Worm (Caenorhabditis elegans) whole organism, L1 larva: ENCODE measurements around the gene Y53G8AM.7.

Experiments
- C04F5.9 ChIP-seq: sonication (generic microtip); optimal IDR thresholded peaks from 2 replicates; lab custom pipeline; 2016; ENCODE audit warnings: missing genetic modification characterization, missing compliant biosample characterization
- C34B4.2 ChIP-seq: sonication (generic microtip); optimal IDR thresholded peaks from 2 replicates; lab custom pipeline; 2017; ENCODE audit warnings: mild to moderate bottlenecking, missing genetic modification characterization, missing compliant biosample characterization
- F16B12.6 ChIP-seq: fragments of 150-350 bp; optimal IDR thresholded peaks from 2 replicates; lab custom pipeline; 2014; ENCODE audit warnings: missing biosample characterization, missing genetic modification characterization
- aha-1 ChIP-seq: fragments of 150-350 bp; optimal IDR thresholded peaks from 2 replicates; lab custom pipeline; 2014; ENCODE audit warnings: missing biosample characterization, missing genetic modification characterization
- aly-2 ChIP-seq: fragments of 150-350 bp; optimal IDR thresholded peaks from 2 replicates; lab custom pipeline; 2014; ENCODE audit warnings: missing biosample characterization, missing genetic modification characterization
- ama-1 ChIP-seq: fragments of 150-350 bp; optimal IDR thresholded peaks from 2 replicates; lab custom pipeline; 2014
- blmp-1 ChIP-seq: fragments of 150-350 bp; optimal IDR thresholded peaks from 2 replicates; lab custom pipeline; 2014; ENCODE audit warnings: missing biosample characterization, missing genetic modification characterization
- ceh-63 ChIP-seq: fragments of 200-800 bp; sonication (Bioruptor generic); optimal IDR thresholded peaks from 2 replicates; lab custom pipeline; 2018; ENCODE audit warnings: mild to moderate bottlenecking, missing genetic modification characterization, missing compliant biosample characterization
- ceh-8 ChIP-seq: fragments of 200-800 bp; sonication (Bioruptor generic); optimal IDR thresholded peaks from 2 replicates; lab custom pipeline; 2018; ENCODE audit warnings: mild to moderate bottlenecking, missing genetic modification characterization, moderate library complexity, missing compliant biosample characterization
- ceh-82 ChIP-seq, 3 experiments: fragments of 150-350 bp in 1 of 3; sonication (generic microtip) in 2 of 3; optimal IDR thresholded peaks; 2 replicates each; lab custom pipeline; 2014 to 2017; ENCODE audit warnings: missing biosample characterization in 3 of 3, missing genetic modification characterization in 3 of 3
- dsc-1 ChIP-seq: sonication (generic microtip); optimal IDR thresholded peaks from 2 replicates; lab custom pipeline; 2016; ENCODE audit warnings: mild to moderate bottlenecking, missing genetic modification characterization, missing compliant biosample characterization
- efl-1 ChIP-seq, 4 experiments: fragments of 150-350 bp; optimal IDR thresholded peaks in 3 of 4; peaks in 1 of 4; 1 replicate in 1 of 4; 2 replicates in 3 of 4; lab custom pipeline; 2014; ENCODE audit warnings: missing biosample characterization in 2 of 4, missing genetic modification characterization in 2 of 4, missing genetic modification reagents in 2 of 4
- efl-3 ChIP-seq: fragments of 200-800 bp; sonication (Bioruptor generic); optimal IDR thresholded peaks from 2 replicates; lab custom pipeline; 2018; ENCODE audit warnings: mild to moderate bottlenecking, missing genetic modification characterization, missing compliant biosample characterization
- egl-13 ChIP-seq: sonication (generic microtip); optimal IDR thresholded peaks from 2 replicates; lab custom pipeline; 2016; ENCODE audit warnings: missing genotype, missing genetic modification reagents, missing genetic modification characterization, missing compliant biosample characterization
- egl-27 ChIP-seq, 2 experiments: fragments of 150-350 bp in 1 of 2; sonication (generic microtip); optimal IDR thresholded peaks; 3 replicates each; lab custom pipeline; 2017 to 2018; ENCODE audit warnings: missing biosample characterization in 2 of 2, missing genetic modification characterization in 2 of 2, missing genetic modification reagents in 2 of 2
- fkh-10 ChIP-seq: sonication (generic microtip); optimal IDR thresholded peaks from 2 replicates; lab custom pipeline; 2017; ENCODE audit warnings: missing biosample characterization, missing genetic modification reagents, missing genetic modification characterization
- fkh-8 ChIP-seq: sonication (generic microtip); optimal IDR thresholded peaks from 2 replicates; lab custom pipeline; 2016; ENCODE audit warnings: mild to moderate bottlenecking, missing genetic modification characterization, missing compliant biosample characterization
- hlh-17 ChIP-seq: fragments of 200-800 bp; sonication (Bioruptor generic); optimal IDR thresholded peaks from 2 replicates; lab custom pipeline; 2018; ENCODE audit warnings: missing genetic modification characterization, mild to moderate bottlenecking, missing compliant biosample characterization, moderate library complexity, borderline replicate concordance
- hlh-4 ChIP-seq: sonication (generic microtip); optimal IDR thresholded peaks from 2 replicates; lab custom pipeline; 2016; ENCODE audit warnings: mild to moderate bottlenecking, missing genetic modification characterization, missing compliant biosample characterization
- hpl-2 ChIP-seq: fragments of 150-350 bp; optimal IDR thresholded peaks from 2 replicates; lab custom pipeline; 2014; ENCODE audit warnings: missing biosample characterization, missing genetic modification reagents, missing genetic modification characterization
- irx-1 ChIP-seq: sonication (generic microtip); optimal IDR thresholded peaks from 2 replicates; lab custom pipeline; 2016; ENCODE audit warnings: missing genetic modification characterization, missing compliant biosample characterization
- isw-1 ChIP-seq: fragments of 200-800 bp; sonication (Bioruptor generic); IDR thresholded peaks from 2 replicates; pipeline ENCODE4 v1.3.6; 2022; ENCODE audit warnings: missing genetic modification characterization, missing compliant biosample characterization
- jun-1 ChIP-seq: fragments of 150-350 bp; optimal IDR thresholded peaks from 2 replicates; lab custom pipeline; 2014; ENCODE audit warnings: missing biosample characterization, missing genetic modification reagents, missing genetic modification characterization
- lin-35 ChIP-seq, 2 experiments: fragments of 150-350 bp; optimal IDR thresholded peaks; 2 replicates each; lab custom pipeline; 2014; ENCODE audit warnings: missing biosample characterization in 2 of 2, missing genetic modification characterization in 2 of 2, missing genetic modification reagents in 2 of 2
- lin-39 ChIP-seq: fragments of 150-350 bp; optimal IDR thresholded peaks from 2 replicates; lab custom pipeline; 2014; ENCODE audit warnings: missing biosample characterization, missing genetic modification reagents, missing genetic modification characterization
- mab-9 ChIP-seq: fragments of 200-800 bp; sonication (Bioruptor generic); IDR thresholded peaks from 2 replicates; pipeline ENCODE4 v1.3.6; 2022; ENCODE audit warnings: missing genetic modification reagents, missing genetic modification characterization, missing compliant biosample characterization
- nhr-11 ChIP-seq: fragments of 150-350 bp; optimal IDR thresholded peaks from 2 replicates; lab custom pipeline; 2014; ENCODE audit warnings: missing biosample characterization, missing genetic modification characterization
- nhr-12 ChIP-seq: sonication (generic microtip); optimal IDR thresholded peaks from 2 replicates; lab custom pipeline; 2017; ENCODE audit warnings: missing biosample characterization, missing genetic modification characterization
- nhr-20 ChIP-seq: sonication (generic microtip); optimal IDR thresholded peaks from 2 replicates; lab custom pipeline; 2016; ENCODE audit warnings: mild to moderate bottlenecking, missing genetic modification characterization, missing compliant biosample characterization
- nhr-237 ChIP-seq: fragments of 150-350 bp; optimal IDR thresholded peaks from 2 replicates; lab custom pipeline; 2014; ENCODE audit warnings: missing biosample characterization, missing genetic modification characterization
- nhr-28 ChIP-seq: fragments of 150-350 bp; optimal IDR thresholded peaks from 2 replicates; lab custom pipeline; 2014; ENCODE audit warnings: missing biosample characterization, missing genetic modification characterization
- nhr-47 ChIP-seq: sonication (generic microtip); optimal IDR thresholded peaks from 2 replicates; lab custom pipeline; 2016; ENCODE audit warnings: mild to moderate bottlenecking, missing genetic modification characterization, moderate library complexity, missing compliant biosample characterization
- nhr-76 ChIP-seq: sonication (generic microtip); optimal IDR thresholded peaks from 2 replicates; lab custom pipeline; 2017; ENCODE audit warnings: missing biosample characterization, missing genetic modification characterization
- nhr-85 ChIP-seq: sonication (generic microtip); peaks from one replicate; lab custom pipeline; 2016; ENCODE audit warnings: missing genetic modification characterization, inconsistent platforms, missing compliant biosample characterization
- nhr-90 ChIP-seq: sonication (generic microtip); optimal IDR thresholded peaks from 2 replicates; lab custom pipeline; 2016; ENCODE audit warnings: mild to moderate bottlenecking, missing genetic modification characterization, missing compliant biosample characterization; ENCODE audit not compliant: poor library complexity
- pag-3 ChIP-seq: sonication (generic microtip); optimal IDR thresholded peaks from 2 replicates; lab custom pipeline; 2017; ENCODE audit warnings: missing genetic modification characterization, mild to moderate bottlenecking, missing compliant biosample characterization, antibody characterized with exemption, borderline replicate concordance; ENCODE audit not compliant: insufficient read depth
- pax-3 ChIP-seq: fragments of 200-800 bp; sonication (Bioruptor generic); optimal IDR thresholded peaks from 2 replicates; lab custom pipeline; 2018; ENCODE audit warnings: mild to moderate bottlenecking, missing genetic modification characterization, moderate library complexity, missing compliant biosample characterization
- pqm-1 ChIP-seq: sonication (generic microtip); optimal IDR thresholded peaks from 3 replicates; lab custom pipeline; 2017; ENCODE audit warnings: missing biosample characterization, missing genetic modification characterization
- skn-1 ChIP-seq: fragments of 150-350 bp; optimal IDR thresholded peaks from 2 replicates; lab custom pipeline; 2014; ENCODE audit warnings: missing biosample characterization, missing genetic modification characterization
- snpc-4 ChIP-seq: fragments of 150-350 bp; optimal IDR thresholded peaks from 2 replicates; lab custom pipeline; 2014; ENCODE audit warnings: missing biosample characterization, missing genetic modification characterization
- swsn-7 ChIP-seq: sonication (generic microtip); optimal IDR thresholded peaks from 2 replicates; lab custom pipeline; 2016; ENCODE audit warnings: missing genetic modification characterization, missing compliant biosample characterization
- tbx-2 ChIP-seq: sonication (generic microtip); optimal IDR thresholded peaks from 2 replicates; lab custom pipeline; 2016; ENCODE audit warnings: missing genetic modification characterization, missing compliant biosample characterization
- tlp-1 ChIP-seq: fragments of 150-350 bp; optimal IDR thresholded peaks from 2 replicates; lab custom pipeline; 2014; ENCODE audit warnings: missing biosample characterization, missing genetic modification characterization
- unc-130 ChIP-seq: fragments of 150-350 bp; optimal IDR thresholded peaks from 2 replicates; lab custom pipeline; 2017; ENCODE audit warnings: missing biosample characterization, missing genetic modification characterization, inconsistent platforms
- unc-86 ChIP-seq: sonication (generic microtip); optimal IDR thresholded peaks from 2 replicates; lab custom pipeline; 2016; ENCODE audit warnings: missing genetic modification characterization, missing compliant biosample characterization
- unc-98 ChIP-seq: fragments of 200-800 bp; sonication (Bioruptor generic); IDR thresholded peaks from 2 replicates; pipeline ENCODE4 v1.3.6; 2022; ENCODE audit warnings: missing genetic modification characterization, missing compliant biosample characterization
- xbp-1 ChIP-seq: sonication (generic microtip); optimal IDR thresholded peaks from 2 replicates; lab custom pipeline; 2016; ENCODE audit warnings: missing genetic modification characterization, missing compliant biosample characterization

Y53G8AM.7 gene

ce11 chrIII:3249038-3249420 is 17.5 kb downstream of the Y53G8AM.7 start (continued):
- TF ChIP-seq nhr-76 (tag; lab: Kevin White, UChicago): no peak
- TF ChIP-seq nhr-20 (tag; lab: Kevin White, UChicago): no peak
- TF ChIP-seq unc-98 (GFP tag; lab: Robert Waterston, UW): no peak
- no peak for TF ChIP-seq aha-1 (tag; lab: Kevin White, UChicago)
- TF ChIP-seq lin-39 (tag; lab: Kevin White, UChicago): no peak
- TF ChIP-seq pag-3 (tag; lab: Kevin White, UChicago): no peak
- TF ChIP-seq nhr-47 (tag; lab: Kevin White, UChicago): peak; percentile 21
- no peak for TF ChIP-seq nhr-11 (tag; lab: Kevin White, UChicago)
- peak; percentile 32 for TF ChIP-seq irx-1
- no peak for TF ChIP-seq jun-1 (tag; lab: Kevin White, UChicago)
- no peak for TF ChIP-seq tlp-1 (tag; lab: Kevin White, UChicago)
- TF ChIP-seq nhr-237 (tag; lab: Kevin White, UChicago): no peak
- peak; percentile 56 for TF ChIP-seq nhr-90 (tag; lab: Kevin White, UChicago)
- no peak for TF ChIP-seq xbp-1 (tag; lab: Kevin White, UChicago)
- TF ChIP-seq aly-2 (tag; lab: Kevin White, UChicago): no peak
- TF ChIP-seq lin-35 (GFP tag; optimal IDR thresholded peaks at IDR 0.05; lab: Kevin White, UChicago): no peak
- TF ChIP-seq ama-1 (lab: Kevin White, UChicago): no peak
- no peak for TF ChIP-seq egl-13 (tag; lab: Kevin White, UChicago)
- no peak for TF ChIP-seq efl-1 (optimal IDR thresholded peaks at IDR 0.05; lab: Kevin White, UChicago)
- TF ChIP-seq efl-1 (GFP tag; optimal IDR thresholded peaks at IDR 0.05 in 1 of 2; lab: Kevin White, UChicago): peak in 1 of 2 experiments; percentile 52
- no peak for TF ChIP-seq fkh-10 (GFP tag; lab: Kevin White, UChicago)
- no peak for TF ChIP-seq efl-3 (GFP tag; lab: Kevin White, UChicago)
- TF ChIP-seq unc-86 (tag; lab: Kevin White, UChicago): no peak
- no peak for TF ChIP-seq nhr-28 (tag; lab: Kevin White, UChicago)
- no peak for TF ChIP-seq pqm-1 (tag; lab: Kevin White, UChicago)
- TF ChIP-seq isw-1 (GFP tag; lab: Robert Waterston, UW): no peak
- TF ChIP-seq C04F5.9 (tag; lab: Kevin White, UChicago): no peak
- no peak for TF ChIP-seq egl-27 (tag; optimal IDR thresholded peaks at IDR 0.05; lab: Kevin White, UChicago)

ce11 chrIII:3248307-3249037 is 18.0 kb downstream of the Y53G8AM.7 start, which contains the start of gene nduf-9:
nduf-9 (minus strand) TSS chrIII:3248575.
- TF ChIP-seq ceh-8 (GFP tag; lab: Kevin White, UChicago) (no peak), pax-3 (no peak), nhr-47 (tag; lab: Kevin White, UChicago) (no peak), efl-1 (optimal IDR thresholded peaks at IDR 0.05; lab: Kevin White, UChicago) (peak; percentile 60 to 65), efl-1 (GFP tag; optimal IDR thresholded peaks at IDR 0.05 in 1 of 2; lab: Kevin White, UChicago) (peak; percentile 69 to 94), hpl-2 (no peak), hlh-4 (tag; lab: Kevin White, UChicago) (no peak), efl-3 (GFP tag; lab: Kevin White, UChicago) (no peak), fkh-8 (peak; percentile 34), nhr-20 (tag; lab: Kevin White, UChicago) (no peak), skn-1 (tag; lab: Kevin White, UChicago) (peak; percentile 23), mab-9 (no peak), nhr-12 (tag; lab: Kevin White, UChicago) (no peak), unc-98 (GFP tag; lab: Robert Waterston, UW) (no peak), aly-2 (tag; lab: Kevin White, UChicago) (no peak), nhr-90 (tag; lab: Kevin White, UChicago) (no peak), tbx-2 (peak; percentile 43), pqm-1 (tag; lab: Kevin White, UChicago) (no peak), C04F5.9 (tag; lab: Kevin White, UChicago) (peak; percentile 5), lin-39 (tag; lab: Kevin White, UChicago) (no peak), dsc-1 (tag; lab: Kevin White, UChicago) (no peak), xbp-1 (tag; lab: Kevin White, UChicago) (peak; percentile 24), unc-130 (tag; lab: Kevin White, UChicago) (peak; percentile 70), irx-1 (no peak), ceh-63 (GFP tag; lab: Kevin White, UChicago) (no peak), nhr-85 (no peak), nhr-11 (tag; lab: Kevin White, UChicago) (no peak), ceh-82 (tag; optimal IDR thresholded peaks at IDR 0.05; lab: Kevin White, UChicago) (peak in 2 of 3 experiments; percentile 52 to 58), snpc-4 (no peak), nhr-28 (tag; lab: Kevin White, UChicago) (no peak), C34B4.2 (tag; lab: Kevin White, UChicago) (no peak), F16B12.6 (tag; lab: Kevin White, UChicago) (peak; percentile 96), blmp-1 (tag; lab: Kevin White, UChicago) (peak; percentile 23), swsn-7 (tag; lab: Kevin White, UChicago) (peak; percentile 11), hlh-17 (GFP tag; lab: Kevin White, UChicago) (no peak)
